Worm (Caenorhabditis elegans) whole organism, young adult: ENCODE measurements around the gene T05H4.3.

Experiments used
- B0019.2 ChIP-seq: fragments of 200-800 bp; sonication (Bioruptor generic); conservative IDR thresholded peaks from 2 replicates; pipeline ENCODE4 v1.3.6; 2022; ENCODE audit warnings: missing genetic modification reagents, missing genetic modification characterization, missing compliant biosample characterization
- B0035.1 ChIP-seq: sonication (generic microtip); optimal IDR thresholded peaks from 2 replicates; lab custom pipeline; 2016; ENCODE audit warnings: missing genetic modification characterization, mild to moderate bottlenecking, missing compliant biosample characterization, missing genotype, missing genetic modification reagents
- B0261.1 ChIP-seq: sonication (generic microtip); optimal IDR thresholded peaks from 2 replicates; lab custom pipeline; 2016; ENCODE audit warnings: mild to moderate bottlenecking, missing genetic modification characterization, moderate library complexity, missing compliant biosample characterization
- D2030.7 ChIP-seq: fragments of 200-800 bp; sonication (Bioruptor generic); IDR thresholded peaks from 2 replicates; pipeline ENCODE4 v1.3.6; 2022; ENCODE audit warnings: missing genetic modification reagents, missing genetic modification characterization, missing compliant biosample characterization
- F52B5.7 ChIP-seq: sonication (generic microtip); optimal IDR thresholded peaks from 2 replicates; lab custom pipeline; 2016; ENCODE audit warnings: mild to moderate bottlenecking, missing genetic modification characterization, missing compliant biosample characterization
- Y53G8AR.9 ChIP-seq: fragments of 200-800 bp; sonication (Bioruptor generic); conservative IDR thresholded peaks from 2 replicates; pipeline ENCODE4 v1.3.6; 2022; ENCODE audit warnings: missing genetic modification reagents, missing genetic modification characterization, missing compliant biosample characterization
- Y67H2A.10 ChIP-seq: fragments of 200-800 bp; sonication (Bioruptor generic); conservative IDR thresholded peaks from 2 replicates; pipeline ENCODE4 v1.3.6; 2022; ENCODE audit warnings: missing genetic modification reagents, missing genetic modification characterization, missing compliant biosample characterization
- ZK185.1 ChIP-seq: sonication (generic microtip); optimal IDR thresholded peaks from 2 replicates; lab custom pipeline; 2016; ENCODE audit warnings: mild to moderate bottlenecking, missing genetic modification characterization, missing compliant biosample characterization; ENCODE audit not compliant: poor library complexity, severe bottlenecking
- ama-1 ChIP-seq, 3 experiments: fragments of 150-350 bp in 1 of 3; sonication (generic microtip) in 2 of 3; optimal IDR thresholded peaks; 2 replicates each; lab custom pipeline; 2014 to 2018; ENCODE audit warnings: missing biosample characterization in 2 of 3, missing genetic modification characterization in 2 of 3, missing genetic modification reagents in 2 of 3
- aptf-3 ChIP-seq: fragments of 200-800 bp; sonication (Bioruptor generic); IDR thresholded peaks from 2 replicates; pipeline ENCODE4 v1.3.6; 2022; ENCODE audit warnings: missing genetic modification characterization, missing compliant biosample characterization
- atf-7 ChIP-seq: sonication (generic microtip); optimal IDR thresholded peaks from 2 replicates; lab custom pipeline; 2017; ENCODE audit warnings: mild to moderate bottlenecking, missing genetic modification characterization, missing compliant biosample characterization
- attf-5 ChIP-seq: fragments of 200-800 bp; sonication (Bioruptor generic); optimal IDR thresholded peaks from 2 replicates; lab custom pipeline; 2018; ENCODE audit warnings: mild to moderate bottlenecking, missing genetic modification characterization, missing compliant biosample characterization
- cebp-2 ChIP-seq: fragments of 200-800 bp; sonication (Bioruptor generic); IDR thresholded peaks from 2 replicates; pipeline ENCODE4 v1.3.6; 2022; ENCODE audit warnings: missing genetic modification characterization, missing compliant biosample characterization
- ceh-58 ChIP-seq: fragments of 200-800 bp; sonication (Bioruptor generic); IDR thresholded peaks from 2 replicates; pipeline ENCODE4 v1.3.6; 2022; ENCODE audit warnings: missing genetic modification characterization, missing compliant biosample characterization
- ceh-79 ChIP-seq: sonication (generic microtip); optimal IDR thresholded peaks from 2 replicates; lab custom pipeline; 2017; ENCODE audit warnings: mild to moderate bottlenecking, missing genetic modification characterization, missing compliant biosample characterization
- ceh-91 ChIP-seq: fragments of 200-800 bp; sonication (Bioruptor generic); IDR thresholded peaks from 2 replicates; pipeline ENCODE4 v1.3.6; 2022; ENCODE audit warnings: missing genetic modification reagents, missing genetic modification characterization, missing compliant biosample characterization
- chd-7 ChIP-seq: sonication (generic microtip); optimal IDR thresholded peaks from 2 replicates; lab custom pipeline; 2016; ENCODE audit warnings: mild to moderate bottlenecking, missing genetic modification characterization, moderate library complexity, missing compliant biosample characterization
- die-1 ChIP-seq: sonication (generic microtip); optimal IDR thresholded peaks from 2 replicates; lab custom pipeline; 2016; ENCODE audit warnings: missing genotype, mild to moderate bottlenecking, missing genetic modification characterization, missing compliant biosample characterization
- dpl-1 ChIP-seq: fragments of 150-350 bp; optimal IDR thresholded peaks from 2 replicates; lab custom pipeline; 2014; ENCODE audit warnings: missing biosample characterization, missing genetic modification reagents, missing genetic modification characterization
- egl-18 ChIP-seq: fragments of 200-800 bp; sonication (Bioruptor generic); IDR thresholded peaks from 2 replicates; pipeline ENCODE4 v1.3.6; 2022; ENCODE audit warnings: missing genetic modification reagents, missing genetic modification characterization, missing compliant biosample characterization
- egrh-3 ChIP-seq: fragments of 200-800 bp; sonication (Bioruptor generic); IDR thresholded peaks from 2 replicates; pipeline ENCODE4 v1.3.6; 2022; ENCODE audit warnings: missing genetic modification reagents, missing genetic modification characterization, missing compliant biosample characterization
- ets-4 ChIP-seq: fragments of 200-800 bp; sonication (Bioruptor generic); optimal IDR thresholded peaks from 2 replicates; lab custom pipeline; 2018; ENCODE audit warnings: mild to moderate bottlenecking, missing genetic modification characterization, missing compliant biosample characterization
- hmg-20 ChIP-seq: fragments of 200-800 bp; sonication (Bioruptor generic); IDR thresholded peaks from 2 replicates; pipeline ENCODE4 v1.3.6; 2022; ENCODE audit warnings: missing genetic modification reagents, missing genetic modification characterization, missing compliant biosample characterization
- hrde-1 ChIP-seq: sonication (generic microtip); optimal IDR thresholded peaks from 2 replicates; lab custom pipeline; 2016; ENCODE audit warnings: missing genetic modification characterization, mild to moderate bottlenecking, missing compliant biosample characterization, moderate library complexity, missing genotype, missing genetic modification reagents, borderline replicate concordance
- lag-1 ChIP-seq: fragments of 200-800 bp; sonication (Bioruptor generic); IDR thresholded peaks from 2 replicates; pipeline ENCODE4 v1.3.6; 2022; ENCODE audit warnings: missing genetic modification reagents, missing genetic modification characterization, missing compliant biosample characterization
- let-607 ChIP-seq, 2 experiments: fragments of 200-800 bp in 1 of 2; sonication (Bioruptor generic) in 1 of 2; sonication (generic microtip) in 1 of 2; optimal IDR thresholded peaks; 2 replicates each; lab custom pipeline; 2016 to 2018; ENCODE audit warnings: mild to moderate bottlenecking in 2 of 2, missing compliant biosample characterization in 2 of 2, missing genetic modification characterization in 2 of 2, moderate library complexity in 2 of 2, missing genotype in 1 of 2
- lin-26 ChIP-seq: fragments of 200-800 bp; sonication (Bioruptor generic); IDR thresholded peaks from 2 replicates; pipeline ENCODE4 v1.3.6; 2022; ENCODE audit warnings: missing genetic modification reagents, missing genetic modification characterization, missing compliant biosample characterization
- lsl-1 ChIP-seq: fragments of 200-800 bp; sonication (Bioruptor generic); optimal IDR thresholded peaks from 2 replicates; lab custom pipeline; 2018; ENCODE audit warnings: mild to moderate bottlenecking, missing genetic modification characterization, moderate library complexity, missing compliant biosample characterization
- lsy-27 ChIP-seq: sonication (generic microtip); optimal IDR thresholded peaks from 2 replicates; lab custom pipeline; 2017; ENCODE audit warnings: missing genetic modification characterization, mild to moderate bottlenecking, missing compliant biosample characterization, antibody characterized with exemption, missing genotype, borderline replicate concordance; ENCODE audit not compliant: insufficient read depth
- madf-3 ChIP-seq: fragments of 200-800 bp; sonication (Bioruptor generic); IDR thresholded peaks from 2 replicates; pipeline ENCODE4 v1.3.6; 2022; ENCODE audit warnings: missing genetic modification reagents, missing genetic modification characterization, missing compliant biosample characterization
- madf-6 ChIP-seq: fragments of 200-800 bp; sonication (Bioruptor generic); IDR thresholded peaks from 2 replicates; pipeline ENCODE4 v1.3.6; 2022; ENCODE audit warnings: missing genetic modification reagents, missing genetic modification characterization, missing compliant biosample characterization
- madf-8 ChIP-seq: fragments of 200-800 bp; sonication (Bioruptor generic); conservative IDR thresholded peaks from 2 replicates; pipeline ENCODE4 v1.3.6; 2022; ENCODE audit warnings: missing genetic modification reagents, missing genetic modification characterization, missing compliant biosample characterization
- mes-4 ChIP-seq: sonication (generic microtip); optimal IDR thresholded peaks from 2 replicates; lab custom pipeline; 2016; ENCODE audit warnings: missing genotype, missing genetic modification characterization, missing compliant biosample characterization
- mxl-1 ChIP-seq: sonication (generic microtip); optimal IDR thresholded peaks from 2 replicates; lab custom pipeline; 2016; ENCODE audit warnings: missing genetic modification characterization, missing compliant biosample characterization
- nfyb-1 ChIP-seq: fragments of 200-800 bp; sonication (Bioruptor generic); IDR thresholded peaks from 2 replicates; pipeline ENCODE4 v1.3.6; 2022; ENCODE audit warnings: missing genetic modification reagents, missing genetic modification characterization, missing compliant biosample characterization
- nhr-27 ChIP-seq: fragments of 200-800 bp; sonication (Bioruptor generic); optimal IDR thresholded peaks from 2 replicates; lab custom pipeline; 2018; ENCODE audit warnings: mild to moderate bottlenecking, missing genetic modification characterization, moderate library complexity, missing compliant biosample characterization
- pbrm-1 ChIP-seq: fragments of 200-800 bp; sonication (Bioruptor generic); IDR thresholded peaks from 2 replicates; pipeline ENCODE4 v1.3.6; 2022; ENCODE audit warnings: missing genetic modification reagents, missing genetic modification characterization, missing compliant biosample characterization
- rcor-1 ChIP-seq: fragments of 200-800 bp; sonication (Bioruptor generic); IDR thresholded peaks from 2 replicates; pipeline ENCODE4 v1.3.6; 2022; ENCODE audit warnings: missing genetic modification reagents, missing genetic modification characterization, missing compliant biosample characterization
- rec-8 ChIP-seq, 2 experiments: sonication (generic microtip); optimal IDR thresholded peaks; 2 replicates each; lab custom pipeline; 2016; ENCODE audit warnings: mild to moderate bottlenecking in 2 of 2, missing genetic modification characterization in 2 of 2, missing genetic modification reagents in 2 of 2, missing genotype in 2 of 2, missing biosample characterization in 1 of 2, missing compliant biosample characterization in 1 of 2, moderate library complexity in 1 of 2
- rpc-1 ChIP-seq, 2 experiments: fragments of 150-350 bp in 1 of 2; sonication (generic microtip) in 1 of 2; optimal IDR thresholded peaks; 2 replicates each; lab custom pipeline; 2014 to 2018; ENCODE audit warnings: missing biosample characterization in 1 of 2, missing genetic modification characterization in 1 of 2, missing genetic modification reagents in 1 of 2, missing genotype in 1 of 2
- snpc-3.4 ChIP-seq: sonication (generic microtip); optimal IDR thresholded peaks from 2 replicates; lab custom pipeline; 2017; ENCODE audit warnings: missing genetic modification characterization, mild to moderate bottlenecking, missing compliant biosample characterization, antibody characterized with exemption, moderate library complexity, missing genotype, missing genetic modification reagents
- snpc-4 ChIP-seq, 5 experiments: fragments of 150-350 bp in 1 of 5; sonication (generic microtip) in 4 of 5; optimal IDR thresholded peaks; 2 replicates each; lab custom pipeline; 2014 to 2018; ENCODE audit warnings: missing genetic modification characterization in 5 of 5, missing biosample characterization in 3 of 5, antibody characterized with exemption in 2 of 5, mild to moderate bottlenecking in 2 of 5, missing compliant biosample characterization in 2 of 5, missing genotype in 2 of 5, moderate library complexity in 2 of 5, missing genetic modification reagents in 1 of 5
- sptf-2 ChIP-seq: fragments of 200-800 bp; sonication (Bioruptor generic); optimal IDR thresholded peaks from 2 replicates; lab custom pipeline; 2018; ENCODE audit warnings: mild to moderate bottlenecking, missing genetic modification characterization, missing compliant biosample characterization
- ztf-18 ChIP-seq: sonication (generic microtip); optimal IDR thresholded peaks from 2 replicates; lab custom pipeline; 2016; ENCODE audit warnings: missing genotype, mild to moderate bottlenecking, missing genetic modification characterization, missing compliant biosample characterization
- ztf-25 ChIP-seq: fragments of 200-800 bp; sonication (Bioruptor generic); IDR thresholded peaks from 2 replicates; pipeline ENCODE4 v1.3.6; 2022; ENCODE audit warnings: missing genetic modification reagents, missing genetic modification characterization, missing compliant biosample characterization
- ztf-6 ChIP-seq: fragments of 200-800 bp; sonication (Bioruptor generic); IDR thresholded peaks from 2 replicates; pipeline ENCODE4 v1.3.6; 2022; ENCODE audit warnings: missing genetic modification reagents, missing genetic modification characterization, missing compliant biosample characterization

Gene T05H4.3

ce11 chrV:6496611-6497158, 54.5 kb downstream of the T05H4.3 start, which contains the start of gene dgtr-1 (continued):
- TF ChIP-seq nhr-27 (tag; lab: Kevin White, UChicago) (no peak), snpc-3.4 (tag; lab: Kevin White, UChicago) (peak; percentile 17), ceh-91 (GFP tag; lab: Robert Waterston, UW) (peak; percentile 67), rcor-1 (GFP tag; lab: Robert Waterston, UW) (0 out of 2 replicates have a peak, but pooled peaks have one; percentile 8), mes-4 (tag; lab: Kevin White, UChicago) (no peak), pbrm-1 (GFP tag; lab: Robert Waterston, UW) (no peak), nfyb-1 (GFP tag; lab: Robert Waterston, UW) (no peak), lsl-1 (GFP tag; lab: Kevin White, UChicago) (peak; percentile 97), lag-1 (GFP tag; lab: Robert Waterston, UW) (no peak), egrh-3 (GFP tag; lab: Robert Waterston, UW) (no peak), madf-8 (peak; percentile 77), ztf-18 (tag; lab: Kevin White, UChicago) (no peak), Y53G8AR.9 (GFP tag; lab: Robert Waterston, UW) (no peak), ztf-6 (GFP tag; lab: Robert Waterston, UW) (no peak), rpc-1 (optimal IDR thresholded peaks at IDR 0.05; lab: Kevin White, UChicago) (no peak), rpc-1 (tag; optimal IDR thresholded peaks at IDR 0.05; lab: Kevin White, UChicago) (no peak), ceh-79 (tag; lab: Kevin White, UChicago) (no peak), ceh-58 (no peak), cebp-2 (no peak), B0019.2 (GFP tag; lab: Robert Waterston, UW) (no peak), hmg-20 (no peak), dpl-1 (GFP tag; lab: Kevin White, UChicago) (no peak), snpc-4 (GFP tag; optimal IDR thresholded peaks at IDR 0.05; lab: Kevin White, UChicago) (no peak), snpc-4 (tag; optimal IDR thresholded peaks at IDR 0.05; lab: Kevin White, UChicago) (no peak), ZK185.1 (no peak), ama-1 (optimal IDR thresholded peaks at IDR 0.05; lab: Kevin White, UChicago) (no peak), ama-1 (GFP tag; optimal IDR thresholded peaks at IDR 0.05; lab: Kevin White, UChicago) (no peak), hrde-1 (tag; lab: Kevin White, UChicago) (no peak), mxl-1 (no peak), chd-7 (tag; lab: Kevin White, UChicago) (no peak), let-607 (tag; optimal IDR thresholded peaks at IDR 0.05; lab: Kevin White, UChicago) (no peak), lin-26 (GFP tag; lab: Robert Waterston, UW) (no peak), aptf-3 (no peak), rec-8 (tag; optimal IDR thresholded peaks at IDR 0.05; lab: Kevin White, UChicago) (no peak), B0035.1 (tag; lab: Kevin White, UChicago) (no peak), madf-3 (GFP tag; lab: Robert Waterston, UW) (no peak), atf-7 (no peak), attf-5 (GFP tag; lab: Kevin White, UChicago) (no peak), egl-18 (GFP tag; lab: Robert Waterston, UW) (no peak), madf-6 (GFP tag; lab: Robert Waterston, UW) (peak; percentile 93), ztf-25 (no peak), D2030.7 (no peak), F52B5.7 (no peak), die-1 (tag; lab: Kevin White, UChicago) (no peak), sptf-2 (GFP tag; lab: Kevin White, UChicago) (no peak), B0261.1 (tag; lab: Kevin White, UChicago) (no peak), ets-4 (GFP tag; lab: Kevin White, UChicago) (no peak), Y67H2A.10 (GFP tag; lab: Robert Waterston, UW) (no peak), lsy-27 (tag; lab: Kevin White, UChicago) (no peak)
